Fruit fly (Drosophila melanogaster): Measurements from ENCODE around the gene Cp38.
A peak's percentile ranks its signal among the peaks of the same experiment; 100 is the strongest.

The Cp38 gene

dm6 chrX:8481462-8481861 is at the start of gene Cp38:
Gene Cp38, plus strand, starts transcription at chrX:8481837.
- TF ChIP-seq h (GFP tag; optimal IDR thresholded peaks at IDR 0.05) (no peak), fru (GFP tag; optimal IDR thresholded peaks at IDR 0.05) (no peak), Dif (GFP tag; optimal IDR thresholded peaks at IDR 0.05; ENCODE audit: partially characterized antibody) (no peak), Rel (GFP tag; optimal IDR thresholded peaks at IDR 0.05) (no peak), Rel (tag; optimal IDR thresholded peaks at IDR 0.05) (no peak), OdsH (GFP tag; optimal IDR thresholded peaks at IDR 0.05) (no peak), br (GFP tag; optimal IDR thresholded peaks at IDR 0.05) (no peak), Myc (optimal IDR thresholded peaks at IDR 0.05) (no peak), Sp1 (GFP tag; optimal IDR thresholded peaks at IDR 0.05) (no peak), N (GFP tag; optimal IDR thresholded peaks at IDR 0.05) (no peak), dl (GFP tag; optimal IDR thresholded peaks at IDR 0.05; ENCODE audit: insufficient read depth in 1 of 2, partially characterized antibody in 2 of 2) (no peak), jim (GFP tag; optimal IDR thresholded peaks at IDR 0.05) (no peak), ey (GFP tag; optimal IDR thresholded peaks at IDR 0.05) (no peak), lola (GFP tag; optimal IDR thresholded peaks at IDR 0.05) (no peak), GATAd (GFP tag; optimal IDR thresholded peaks at IDR 0.05) (no peak), Dfd (GFP tag; optimal IDR thresholded peaks at IDR 0.05) (no peak), Hnf4 (GFP tag; optimal IDR thresholded peaks at IDR 0.05) (no peak)

dm6 chrX:8433709-8434108 is 47.9 kb upstream of the Cp38 start, which contains the start of gene CG32712:
Gene CG32712, minus strand, starts transcription at chrX:8433809.
- TF ChIP-seq Dif (GFP tag; optimal IDR thresholded peaks at IDR 0.05; ENCODE audit: partially characterized antibody) (no peak), CG32264 (GFP tag; optimal IDR thresholded peaks at IDR 0.05) (no peak), Rel (GFP tag; optimal IDR thresholded peaks at IDR 0.05) (no peak), Rel (tag; optimal IDR thresholded peaks at IDR 0.05) (no peak), Hr83 (GFP tag; optimal IDR thresholded peaks at IDR 0.05; ENCODE audit: poor library complexity, severe bottlenecking) (no peak)

- no peak for TF ChIP-seq lola (GFP tag; optimal IDR thresholded peaks at IDR 0.05)
- peak; percentile 6 for TF ChIP-seq sv (GFP tag; optimal IDR thresholded peaks at IDR 0.05)
- peak; percentile 20 for TF ChIP-seq CG9705 (GFP tag; optimal IDR thresholded peaks at IDR 0.05)
- no peak for TF ChIP-seq Rel (GFP tag; optimal IDR thresholded peaks at IDR 0.05)
- TF ChIP-seq Rel (tag; optimal IDR thresholded peaks at IDR 0.05) = no peak
- TF ChIP-seq tai (GFP tag; optimal IDR thresholded peaks at IDR 0.05) = no peak
Observed at dm6 chrX:8436656-8437284, 44.9 kb upstream of the Cp38 start, which contains the start of gene CG1440. Gene CG1440, plus strand, starts transcription at chrX:8437057.

- peak; percentile 84 for TF ChIP-seq psq (GFP tag; optimal IDR thresholded peaks at IDR 0.05)
- TF ChIP-seq ey (GFP tag; optimal IDR thresholded peaks at IDR 0.05) = no peak
Observed at dm6 chrX:8437285-8438110, 44.1 kb upstream of the Cp38 start, which contains the start of gene Miga. Gene Miga, minus strand, starts transcription at chrX:8437820.

- TF ChIP-seq brk (GFP tag; optimal IDR thresholded peaks at IDR 0.05) (no peak), pan (optimal IDR thresholded peaks at IDR 0.05) (no peak), Rel (GFP tag; optimal IDR thresholded peaks at IDR 0.05) (no peak), Rel (tag; optimal IDR thresholded peaks at IDR 0.05) (peak; percentile 7), N (GFP tag; optimal IDR thresholded peaks at IDR 0.05) (no peak), GATAd (GFP tag; optimal IDR thresholded peaks at IDR 0.05) (no peak)
Observed at dm6 chrX:8442161-8442560, 39.5 kb upstream of the Cp38 start, which contains the start of gene CG12123. Gene CG12123, minus strand, starts transcription at chrX:8442348.

- TF ChIP-seq tai (GFP tag; optimal IDR thresholded peaks at IDR 0.05) = no peak
- no peak for TF ChIP-seq Hnf4 (GFP tag; optimal IDR thresholded peaks at IDR 0.05)
- peak; percentile 50 for TF ChIP-seq Myc (optimal IDR thresholded peaks at IDR 0.05)
Observed at dm6 chrX:8442912-8443311, 38.7 kb upstream of the Cp38 start.

dm6 chrX:8444279-8444678 is 37.4 kb upstream of the Cp38 start:
- TF ChIP-seq dsf (GFP tag; optimal IDR thresholded peaks at IDR 0.05; ENCODE audit: borderline replicate concordance) (no peak), sv (GFP tag; optimal IDR thresholded peaks at IDR 0.05) (no peak), Mio (GFP tag; optimal IDR thresholded peaks at IDR 0.05) (no peak), fru (GFP tag; optimal IDR thresholded peaks at IDR 0.05) (no peak), dmrt93B (GFP tag; optimal IDR thresholded peaks at IDR 0.05) (no peak)

Data from whole organism, wandering third instar larva.